Fruit fly (Drosophila melanogaster) whole organism, embryonic: Measurements from ENCODE around the gene eIF2Bepsilon.

Source experiments
- ATbp ChIP-seq: fragments of 200-800 bp; sonication (Bioruptor generic); optimal IDR thresholded peaks from 2 replicates; lab custom pipeline; 2017; ENCODE audit warnings: missing biosample characterization, mild to moderate bottlenecking, missing genetic modification characterization, missing genetic modification reagents
- B-H2 ChIP-seq: fragments of 200-800 bp; sonication (Bioruptor generic); optimal IDR thresholded peaks from 2 replicates; lab custom pipeline; 2018; ENCODE audit warnings: missing biosample characterization, mild to moderate bottlenecking, missing genetic modification characterization
- CG10147 ChIP-seq: fragments of 200-800 bp; sonication (Bioruptor generic); optimal IDR thresholded peaks from 2 replicates; lab custom pipeline; 2019; ENCODE audit warnings: missing biosample characterization, mild to moderate bottlenecking, missing genetic modification characterization, moderate library complexity
- CG11247 ChIP-seq: fragments of 200-800 bp; sonication (Bioruptor generic); IDR thresholded peaks from 2 replicates; pipeline ENCODE4 v1.3.6; 2022; ENCODE audit warnings: missing biosample characterization, missing genetic modification characterization
- CG11560 ChIP-seq: fragments of 200-800 bp; sonication (Bioruptor generic); IDR thresholded peaks from 3 replicates; pipeline ENCODE4 v1.3.6; 2022; ENCODE audit warnings: missing biosample characterization, missing genetic modification characterization
- CG1233 ChIP-seq: fragments of 200-800 bp; sonication (Bioruptor generic); optimal IDR thresholded peaks from 4 replicates; lab custom pipeline; 2018; ENCODE audit warnings: missing biosample characterization, mild to moderate bottlenecking, missing genetic modification characterization
- CG12659 ChIP-seq: fragments of 200-800 bp; sonication (Bioruptor generic); optimal IDR thresholded peaks from 3 replicates; lab custom pipeline; 2017; ENCODE audit warnings: mild to moderate bottlenecking, missing biosample characterization, missing genetic modification reagents, missing genetic modification characterization
- CG12744 ChIP-seq: fragments of 200-800 bp; sonication (Bioruptor generic); optimal IDR thresholded peaks from 2 replicates; lab custom pipeline; 2016; ENCODE audit warnings: missing biosample characterization, missing genetic modification characterization
- CG15011 ChIP-seq: fragments of 200-800 bp; sonication (Bioruptor generic); optimal IDR thresholded peaks from 3 replicates; lab custom pipeline; 2018; ENCODE audit warnings: missing biosample characterization, mild to moderate bottlenecking, missing genetic modification characterization
- CG1603 ChIP-seq: fragments of 200-800 bp; sonication (Bioruptor generic); optimal IDR thresholded peaks from 2 replicates; lab custom pipeline; 2019; ENCODE audit warnings: missing biosample characterization, mild to moderate bottlenecking, missing genetic modification characterization, moderate library complexity
- CG17328 ChIP-seq: fragments of 200-800 bp; sonication (Bioruptor generic); IDR thresholded peaks from 2 replicates; pipeline ENCODE4 v1.3.6; 2022; ENCODE audit warnings: missing biosample characterization, missing genetic modification characterization
- CG17612 ChIP-seq: fragments of 200-800 bp; sonication (Bioruptor generic); IDR thresholded peaks from 2 replicates; pipeline ENCODE4 v1.3.6; 2022; ENCODE audit warnings: missing biosample characterization, missing genetic modification characterization
- CG18011 ChIP-seq: fragments of 200-800 bp; sonication (Bioruptor generic); optimal IDR thresholded peaks from 2 replicates; lab custom pipeline; 2017; ENCODE audit warnings: missing biosample characterization, missing genetic modification characterization, mild to moderate bottlenecking, moderate library complexity, missing genotype
- CG2202 ChIP-seq: fragments of 200-800 bp; sonication (Bioruptor generic); optimal IDR thresholded peaks from 2 replicates; lab custom pipeline; 2018; ENCODE audit warnings: missing biosample characterization, mild to moderate bottlenecking, missing genetic modification characterization
- CG31441 ChIP-seq: fragments of 200-800 bp; sonication (Bioruptor generic); IDR thresholded peaks from 2 replicates; pipeline ENCODE4 v1.3.6; 2022; ENCODE audit warnings: missing biosample characterization, missing genetic modification characterization
- CG4730 ChIP-seq: fragments of 200-800 bp; sonication (Bioruptor generic); IDR thresholded peaks from 2 replicates; pipeline ENCODE4 v1.3.6; 2022; ENCODE audit warnings: missing biosample characterization, missing genetic modification characterization
- CG5245 ChIP-seq: fragments of 200-800 bp; sonication (Bioruptor generic); optimal IDR thresholded peaks from 3 replicates; lab custom pipeline; 2016; ENCODE audit warnings: missing biosample characterization, missing genetic modification characterization
- CG6683 ChIP-seq: fragments of 200-800 bp; sonication (Bioruptor generic); optimal IDR thresholded peaks from 2 replicates; lab custom pipeline; 2017; ENCODE audit warnings: missing biosample characterization, mild to moderate bottlenecking, missing genetic modification characterization, missing genetic modification reagents
- CG6765 ChIP-seq: fragments of 200-800 bp; sonication (Bioruptor generic); optimal IDR thresholded peaks from 3 replicates; lab custom pipeline; 2017; ENCODE audit warnings: missing biosample characterization, mild to moderate bottlenecking, missing genetic modification characterization
- CG7928 ChIP-seq: fragments of 200-800 bp; sonication (Bioruptor generic); optimal IDR thresholded peaks from 2 replicates; lab custom pipeline; 2017; ENCODE audit warnings: missing biosample characterization, mild to moderate bottlenecking, missing genetic modification characterization
- CG9609 ChIP-seq: fragments of 200-800 bp; sonication (Bioruptor generic); optimal IDR thresholded peaks from 3 replicates; lab custom pipeline; 2016; ENCODE audit warnings: missing biosample characterization, missing genetic modification characterization
- CG9932 ChIP-seq: fragments of 200-800 bp; sonication (Bioruptor generic); IDR thresholded peaks from 2 replicates; pipeline ENCODE4 v1.3.6; 2022; ENCODE audit warnings: missing biosample characterization, missing genetic modification characterization
- Chrac-16 ChIP-seq: fragments of 200-800 bp; sonication (Bioruptor generic); optimal IDR thresholded peaks from 3 replicates; lab custom pipeline; 2016; ENCODE audit warnings: missing biosample characterization, missing genetic modification characterization
- CoRest ChIP-seq: fragments of 200-800 bp; sonication (Bioruptor generic); optimal IDR thresholded peaks from 3 replicates; lab custom pipeline; 2018; ENCODE audit warnings: missing biosample characterization, mild to moderate bottlenecking, missing genetic modification characterization, moderate library complexity
- CrebB ChIP-seq: fragments of 200-800 bp; sonication (Bioruptor generic); optimal IDR thresholded peaks from 3 replicates; lab custom pipeline; 2018; ENCODE audit warnings: missing biosample characterization, mild to moderate bottlenecking, missing genetic modification characterization
- Dek ChIP-seq: fragments of 200-800 bp; sonication (Bioruptor generic); optimal IDR thresholded peaks from 3 replicates; lab custom pipeline; 2019; ENCODE audit warnings: missing biosample characterization, mild to moderate bottlenecking, missing genetic modification characterization, moderate library complexity
- Fer1 ChIP-seq: fragments of 200-800 bp; sonication (Bioruptor generic); optimal IDR thresholded peaks from 2 replicates; lab custom pipeline; 2017; ENCODE audit warnings: missing biosample characterization, mild to moderate bottlenecking, missing genetic modification characterization
- Gug ChIP-seq: fragments of 200-800 bp; sonication (Bioruptor generic); IDR thresholded peaks from 4 replicates; pipeline ENCODE4 v1.3.6; 2022; ENCODE audit warnings: missing biosample characterization, missing genetic modification characterization
- Hsf ChIP-seq: fragments of 200-800 bp; sonication (Bioruptor generic); optimal IDR thresholded peaks from 3 replicates; lab custom pipeline; 2016; ENCODE audit warnings: missing biosample characterization, missing genetic modification characterization
- Kr ChIP-seq: fragments of 200-800 bp; sonication (Bioruptor generic); optimal IDR thresholded peaks from 2 replicates; lab custom pipeline; 2017; ENCODE audit warnings: missing biosample characterization, mild to moderate bottlenecking, missing genetic modification characterization
- Lim3 ChIP-seq: fragments of 200-800 bp; sonication (Bioruptor generic); IDR thresholded peaks from 2 replicates; pipeline ENCODE4 v1.3.6; 2022; ENCODE audit warnings: missing biosample characterization, missing genetic modification characterization
- MBD-R2 ChIP-seq: fragments of 200-800 bp; sonication (Bioruptor generic); IDR thresholded peaks from 2 replicates; pipeline ENCODE4 v1.3.6; 2022; ENCODE audit warnings: missing biosample characterization, missing genetic modification characterization
- Rfx ChIP-seq: fragments of 200-800 bp; sonication (Bioruptor generic); IDR thresholded peaks from 2 replicates; pipeline ENCODE4 v1.3.6; 2022; ENCODE audit warnings: missing biosample characterization, missing genetic modification characterization
- Rx ChIP-seq: fragments of 200-800 bp; sonication (Bioruptor generic); IDR thresholded peaks from 2 replicates; pipeline ENCODE4 v1.3.6; 2022; ENCODE audit warnings: missing biosample characterization, missing genetic modification characterization
- Xbp1 ChIP-seq: fragments of 200-800 bp; sonication (Bioruptor generic); optimal IDR thresholded peaks from 3 replicates; lab custom pipeline; 2016; ENCODE audit warnings: missing biosample characterization, mild to moderate bottlenecking, missing genetic modification characterization
- dpn ChIP-seq, 2 experiments: fragments of 200-800 bp; sonication (Bioruptor generic); optimal IDR thresholded peaks; 3 replicates each; lab custom pipeline; 2016; ENCODE audit warnings: missing biosample characterization in 2 of 2, missing genetic modification characterization in 2 of 2
- esg ChIP-seq: fragments of 200-800 bp; sonication (Bioruptor generic); conservative IDR thresholded peaks from 2 replicates; pipeline ENCODE4 v1.3.6; 2022; ENCODE audit warnings: missing biosample characterization, missing genetic modification characterization
- fd3F ChIP-seq: fragments of 200-800 bp; sonication (Bioruptor generic); optimal IDR thresholded peaks from 2 replicates; lab custom pipeline; 2018; ENCODE audit warnings: missing biosample characterization, mild to moderate bottlenecking, missing genetic modification characterization, moderate library complexity
- ham ChIP-seq: fragments of 200-800 bp; sonication (Bioruptor generic); IDR thresholded peaks from 2 replicates; pipeline ENCODE4 v1.3.6; 2022; ENCODE audit warnings: missing biosample characterization, missing genetic modification characterization
- lab ChIP-seq: fragments of 200-800 bp; sonication (Bioruptor generic); optimal IDR thresholded peaks from 3 replicates; lab custom pipeline; 2017; ENCODE audit warnings: missing biosample characterization, missing genetic modification characterization, mild to moderate bottlenecking, moderate library complexity, missing genetic modification reagents
- lilli ChIP-seq: fragments of 200-800 bp; sonication (Bioruptor generic); optimal IDR thresholded peaks from 3 replicates; lab custom pipeline; 2016; ENCODE audit warnings: missing biosample characterization, missing genetic modification characterization
- lmd ChIP-seq: fragments of 200-800 bp; sonication (Bioruptor generic); IDR thresholded peaks from 2 replicates; pipeline ENCODE4 v1.3.6; 2022; ENCODE audit warnings: missing biosample characterization, missing genetic modification characterization
- prd ChIP-seq, 3 experiments: fragments of >200 bp in 2 of 3; fragments of 200-800 bp in 1 of 3; sonication (Bioruptor generic) in 1 of 3; optimal IDR thresholded peaks in 2 of 3; IDR thresholded peaks in 1 of 3; 2 replicates in 2 of 3; 3 replicates in 1 of 3; pipeline versions ENCODE4 v1.3.6 to Lab custom; 2017 to 2022; ENCODE audit warnings: missing biosample characterization in 1 of 3, missing genetic modification characterization in 1 of 3
- slbo ChIP-seq: fragments of 200-800 bp; sonication (Bioruptor generic); IDR thresholded peaks from 2 replicates; pipeline ENCODE4 v1.3.6; 2022; ENCODE audit warnings: missing biosample characterization, missing genetic modification characterization
- tgo ChIP-seq: fragments of 200-800 bp; sonication (Bioruptor generic); IDR thresholded peaks from 3 replicates; pipeline ENCODE4 v1.3.6; 2022; ENCODE audit warnings: missing biosample characterization, missing genetic modification characterization
- toy ChIP-seq: fragments of 200-800 bp; sonication (Bioruptor generic); IDR thresholded peaks from 2 replicates; pipeline ENCODE4 v1.3.6; 2022; ENCODE audit warnings: missing biosample characterization, missing genetic modification characterization
- trem ChIP-seq: fragments of 200-800 bp; optimal IDR thresholded peaks from 3 replicates; lab custom pipeline; 2019; ENCODE audit warnings: missing biosample characterization, mild to moderate bottlenecking, missing genetic modification characterization, moderate library complexity
- ttk ChIP-seq: fragments of 200-800 bp; sonication (Bioruptor generic); IDR thresholded peaks from 2 replicates; pipeline ENCODE4 v2.1.2; 2022; ENCODE audit warnings: missing biosample characterization, missing genetic modification characterization
- unc-4 ChIP-seq: fragments of 200-800 bp; sonication (Bioruptor generic); IDR thresholded peaks from 2 replicates; pipeline ENCODE4 v1.3.6; 2022; ENCODE audit warnings: missing biosample characterization, missing genetic modification characterization; ENCODE audit not compliant: partially characterized antibody

Gene eIF2Bepsilon

dm6 chrX:1948508-1949065 lies 25.9 kb upstream of the eIF2Bepsilon start (continued):
- TF ChIP-seq esg (GFP tag; lab: Robert Waterston, UW) (peak; percentile 33), CoRest (tag; lab: Kevin White, UChicago) (peak; percentile 45), lmd (peak; percentile 55; the same call in 1 of the 2 replicates), CG1233 (peak; percentile 36), tgo (GFP tag; lab: Robert Waterston, UW) (peak; percentile 45; the same call in 2 of the 3 replicates), CG6683 (GFP tag; lab: Kevin White, UChicago) (peak; percentile 16), Fer1 (GFP tag; lab: Kevin White, UChicago) (peak; percentile 70), Rfx (GFP tag; lab: Robert Waterston, UW) (peak; percentile 80), ttk (GFP tag; lab: Robert Waterston, UW) (no peak), CG2202 (tag; lab: Kevin White, UChicago) (no peak), CG7928 (peak; percentile 26), CG12659 (GFP tag; lab: Kevin White, UChicago) (peak; percentile 41), CG5245 (GFP tag; lab: Kevin White, UChicago) (no peak), CG17612 (GFP tag; lab: Robert Waterston, UW) (peak; percentile 39; the same call in 1 of the 2 replicates), Hsf (peak; percentile 42), unc-4 (GFP tag; lab: Robert Waterston, UW) (no peak), Kr (no peak), trem (tag; lab: Kevin White, UChicago) (no peak), Xbp1 (GFP tag; lab: Kevin White, UChicago) (peak; percentile 31), CG15011 (peak; percentile 42), Chrac-16 (GFP tag; lab: Kevin White, UChicago) (peak; percentile 41), CG1603 (tag; lab: Kevin White, UChicago) (peak; percentile 48), fd3F (peak; percentile 49), CG10147 (GFP tag; lab: Kevin White, UChicago) (peak; percentile 3), Lim3 (GFP tag; lab: Robert Waterston, UW) (no peak), Gug (GFP tag; lab: Robert Waterston, UW) (peak; percentile 38; the same call in 1 of the 4 replicates), CG4730 (no peak), MBD-R2 (GFP tag; lab: Robert Waterston, UW) (peak; percentile 44; the same call in 1 of the 2 replicates), CG31441 (GFP tag; lab: Robert Waterston, UW) (peak; percentile 40; the same call in 1 of the 2 replicates), CG9609 (GFP tag; lab: Kevin White, UChicago) (peak; percentile 46), CG18011 (GFP tag; lab: Kevin White, UChicago) (peak; percentile 39), Dek (tag; lab: Kevin White, UChicago) (peak; percentile 54), CG12744 (peak; percentile 14), CG11247 (GFP tag; lab: Robert Waterston, UW) (peak; percentile 51; the same call in 1 of the 2 replicates), CG11560 (tag; lab: Robert Waterston, UW) (0 out of 3 replicates have a peak, but pooled peaks have one; percentile 8), ATbp (GFP tag; lab: Kevin White, UChicago) (peak; percentile 31), prd (optimal IDR thresholded peaks at IDR 0.05; lab: Kevin White, UChicago) (no peak), prd (GFP tag; IDR thresholded peaks at IDR 0.05; lab: Robert Waterston, UW) (peak; percentile 60; the same call in 2 of the 3 replicates), B-H2 (GFP tag; lab: Kevin White, UChicago) (peak; percentile 18), CG17328 (peak; percentile 35; the same call in 1 of the 2 replicates), lab (GFP tag; lab: Kevin White, UChicago) (peak; percentile 85), slbo (GFP tag; lab: Robert Waterston, UW) (peak; percentile 81), toy (GFP tag; lab: Robert Waterston, UW) (peak; percentile 55; the same call in 1 of the 2 replicates), ham (0 out of 2 replicates have a peak, but pooled peaks have one; percentile 22), CG6765 (peak; percentile 62), Rx (peak; percentile 29; the same call in 1 of the 2 replicates), CG9932 (GFP tag; lab: Robert Waterston, UW) (peak; percentile 77), lilli (peak; percentile 73), dpn (GFP tag; optimal IDR thresholded peaks at IDR 0.05; lab: Kevin White, UChicago) (peak; percentile 25 to 33), CrebB (tag; lab: Kevin White, UChicago) (peak; percentile 8)
